Worm (Caenorhabditis elegans) whole organism, young adult: Measurements from ENCODE around the gene brd-1.

Experiments used
- F57C9.4 ChIP-seq: sonication (generic microtip); optimal IDR thresholded peaks from 2 replicates; lab custom pipeline; 2017; ENCODE audit warnings: mild to moderate bottlenecking, missing genetic modification characterization, missing compliant biosample characterization
- die-1 ChIP-seq: sonication (generic microtip); optimal IDR thresholded peaks from 2 replicates; lab custom pipeline; 2016; ENCODE audit warnings: missing genotype, mild to moderate bottlenecking, missing genetic modification characterization, missing compliant biosample characterization
- ets-4 ChIP-seq: fragments of 200-800 bp; sonication (Bioruptor generic); optimal IDR thresholded peaks from 2 replicates; lab custom pipeline; 2018; ENCODE audit warnings: mild to moderate bottlenecking, missing genetic modification characterization, missing compliant biosample characterization
- snpc-4 ChIP-seq, 5 experiments: fragments of 150-350 bp in 1 of 5; sonication (generic microtip) in 4 of 5; optimal IDR thresholded peaks; 2 replicates each; lab custom pipeline; 2014 to 2018; ENCODE audit warnings: missing genetic modification characterization in 5 of 5, missing biosample characterization in 3 of 5, antibody characterized with exemption in 2 of 5, mild to moderate bottlenecking in 2 of 5, missing compliant biosample characterization in 2 of 5, missing genotype in 2 of 5, moderate library complexity in 2 of 5, missing genetic modification reagents in 1 of 5
- tbx-9 ChIP-seq: sonication (generic microtip); optimal IDR thresholded peaks from 2 replicates; lab custom pipeline; 2016; ENCODE audit warnings: borderline replicate concordance, missing genetic modification characterization, inconsistent platforms, missing compliant biosample characterization
- unc-130 ChIP-seq: sonication (generic microtip); optimal IDR thresholded peaks from 2 replicates; lab custom pipeline; 2016; ENCODE audit warnings: missing genetic modification reagents, missing genetic modification characterization, missing compliant biosample characterization
- unc-62 ChIP-seq: fragments of 150-350 bp; optimal IDR thresholded peaks from 2 replicates; lab custom pipeline; 2014; ENCODE audit warnings: missing biosample characterization, missing genetic modification reagents, missing genetic modification characterization
- ztf-18 ChIP-seq: sonication (generic microtip); optimal IDR thresholded peaks from 2 replicates; lab custom pipeline; 2016; ENCODE audit warnings: missing genotype, mild to moderate bottlenecking, missing genetic modification characterization, missing compliant biosample characterization

- TF ChIP-seq unc-130 (GFP tag; lab: Kevin White, UChicago) (no peak), ztf-18 (tag; lab: Kevin White, UChicago) (no peak), unc-62 (GFP tag; lab: Kevin White, UChicago) (no peak), ets-4 (GFP tag; lab: Kevin White, UChicago) (no peak), F57C9.4 (tag; lab: Kevin White, UChicago) (no peak), tbx-9 (tag; lab: Kevin White, UChicago) (no peak), snpc-4 (GFP tag; optimal IDR thresholded peaks at IDR 0.05; lab: Kevin White, UChicago) (no peak), snpc-4 (tag; optimal IDR thresholded peaks at IDR 0.05; lab: Kevin White, UChicago) (no peak), die-1 (tag; lab: Kevin White, UChicago) (no peak)
Measured at ce11 chrIII:6900609-6901008, 11.3 kb upstream of the brd-1 start.
